Fruit fly (Drosophila melanogaster) whole organism, embryonic: ENCODE measurements around the gene CG5892.

Source experiments
- C15 ChIP-seq: fragments of 200-800 bp; sonication (Bioruptor generic); IDR thresholded peaks from 3 replicates; pipeline ENCODE4 v1.3.6; 2022; ENCODE audit warnings: missing biosample characterization, missing genetic modification characterization
- CG1024 ChIP-seq: fragments of 200-800 bp; sonication (Bioruptor generic); IDR thresholded peaks from 2 replicates; pipeline ENCODE4 v1.3.6; 2022; ENCODE audit warnings: missing biosample characterization, missing genetic modification characterization
- CG10565 ChIP-seq: fragments of 200-800 bp; sonication (Bioruptor generic); optimal IDR thresholded peaks from 3 replicates; lab custom pipeline; 2016; ENCODE audit warnings: missing biosample characterization, mild to moderate bottlenecking, missing genetic modification characterization
- CG11093 ChIP-seq: fragments of 200-800 bp; sonication (Bioruptor generic); IDR thresholded peaks from 3 replicates; pipeline ENCODE4 v1.3.6; 2022; ENCODE audit warnings: missing biosample characterization, missing genetic modification characterization
- CG1233 ChIP-seq: fragments of 200-800 bp; sonication (Bioruptor generic); optimal IDR thresholded peaks from 4 replicates; lab custom pipeline; 2018; ENCODE audit warnings: missing biosample characterization, mild to moderate bottlenecking, missing genetic modification characterization
- CG12391 ChIP-seq: fragments of 200-800 bp; sonication (Bioruptor generic); optimal IDR thresholded peaks from 3 replicates; lab custom pipeline; 2018; ENCODE audit warnings: missing biosample characterization, mild to moderate bottlenecking, missing genetic modification characterization, moderate library complexity
- CG13424 ChIP-seq: fragments of 200-800 bp; sonication (Bioruptor generic); optimal IDR thresholded peaks from 2 replicates; lab custom pipeline; 2019; ENCODE audit warnings: missing biosample characterization, mild to moderate bottlenecking, missing genetic modification characterization, moderate library complexity
- CG14667 ChIP-seq: fragments of 200-800 bp; sonication (Bioruptor generic); IDR thresholded peaks from 2 replicates; pipeline ENCODE4 v1.3.6; 2022; ENCODE audit warnings: missing biosample characterization, missing genetic modification characterization
- CG1792 ChIP-seq: fragments of 200-800 bp; sonication (Bioruptor generic); optimal IDR thresholded peaks from 2 replicates; lab custom pipeline; 2016; ENCODE audit warnings: missing biosample characterization, missing genetic modification characterization
- CG31224 ChIP-seq: fragments of 200-800 bp; sonication (Bioruptor generic); IDR thresholded peaks from 2 replicates; pipeline ENCODE4 v1.3.6; 2022; ENCODE audit warnings: missing biosample characterization, missing genetic modification characterization
- CG34376 ChIP-seq: fragments of 200-800 bp; sonication (Bioruptor generic); optimal IDR thresholded peaks from 2 replicates; lab custom pipeline; 2018; ENCODE audit warnings: missing biosample characterization, mild to moderate bottlenecking, missing genetic modification characterization
- CG6254 ChIP-seq: fragments of 200-800 bp; sonication (Bioruptor generic); optimal IDR thresholded peaks from 3 replicates; lab custom pipeline; 2017; ENCODE audit warnings: mild to moderate bottlenecking, missing biosample characterization, missing genetic modification reagents, missing genetic modification characterization
- CG6813 ChIP-seq: fragments of 200-800 bp; sonication (Bioruptor generic); optimal IDR thresholded peaks from 2 replicates; lab custom pipeline; 2017; ENCODE audit warnings: missing biosample characterization, missing genetic modification characterization, mild to moderate bottlenecking, moderate library complexity, missing genetic modification reagents
- CG7372 ChIP-seq: fragments of 200-800 bp; sonication (Bioruptor generic); IDR thresholded peaks from 2 replicates; pipeline ENCODE4 v1.3.6; 2022; ENCODE audit warnings: missing biosample characterization, missing genetic modification characterization
- CG9727 ChIP-seq: fragments of 200-800 bp; sonication (Bioruptor generic); optimal IDR thresholded peaks from 3 replicates; lab custom pipeline; 2017; ENCODE audit warnings: missing biosample characterization, mild to moderate bottlenecking, missing genetic modification characterization
- CHES-1-like ChIP-seq: fragments of 200-800 bp; sonication (Bioruptor generic); optimal IDR thresholded peaks from 2 replicates; lab custom pipeline; 2016; ENCODE audit warnings: missing biosample characterization, missing genetic modification characterization
- CTCF ChIP-seq: fragments of 200-800 bp; sonication (Bioruptor generic); optimal IDR thresholded peaks from 2 replicates; lab custom pipeline; 2017; ENCODE audit warnings: missing biosample characterization, mild to moderate bottlenecking, missing genetic modification characterization, moderate library complexity
- D19A ChIP-seq: fragments of 200-800 bp; optimal IDR thresholded peaks from 3 replicates; lab custom pipeline; 2019; ENCODE audit warnings: missing biosample characterization, mild to moderate bottlenecking, missing genetic modification characterization, moderate library complexity
- Dip3 ChIP-seq: fragments of 200-800 bp; sonication (Bioruptor generic); optimal IDR thresholded peaks from 3 replicates; lab custom pipeline; 2016; ENCODE audit warnings: missing biosample characterization, missing genetic modification characterization
- Dll ChIP-seq: fragments of 200-800 bp; sonication (Bioruptor generic); IDR thresholded peaks from 4 replicates; pipeline ENCODE4 v1.3.6; 2022; ENCODE audit warnings: missing biosample characterization, missing genetic modification characterization; ENCODE audit not compliant: partially characterized antibody
- Eip74EF ChIP-seq, 2 experiments: fragments of 200-800 bp in 1 of 2; fragments of >200 bp in 1 of 2; sonication (Bioruptor generic) in 1 of 2; optimal IDR thresholded peaks; 2 replicates each; lab custom pipeline; 2017 to 2019; ENCODE audit warnings: missing biosample characterization in 2 of 2, missing genetic modification characterization in 2 of 2, mild to moderate bottlenecking in 1 of 2, moderate library complexity in 1 of 2
- Hand ChIP-seq: fragments of 200-800 bp; sonication (Bioruptor generic); optimal IDR thresholded peaks from 2 replicates; lab custom pipeline; 2017; ENCODE audit warnings: mild to moderate bottlenecking, missing biosample characterization, missing genetic modification reagents, missing genetic modification characterization
- HmgZ ChIP-seq: fragments of 200-800 bp; sonication (Bioruptor generic); optimal IDR thresholded peaks from 2 replicates; lab custom pipeline; 2018; ENCODE audit warnings: missing biosample characterization, mild to moderate bottlenecking, missing genetic modification characterization
- Hr51 ChIP-seq, 2 experiments: fragments of 200-800 bp; sonication (Bioruptor generic); optimal IDR thresholded peaks; 2 replicates in 1 of 2; 3 replicates in 1 of 2; lab custom pipeline; 2016 to 2018; ENCODE audit warnings: missing biosample characterization in 2 of 2, missing genetic modification characterization in 2 of 2, mild to moderate bottlenecking in 1 of 2, moderate library complexity in 1 of 2
- Hsf ChIP-seq: fragments of 200-800 bp; sonication (Bioruptor generic); optimal IDR thresholded peaks from 3 replicates; lab custom pipeline; 2016; ENCODE audit warnings: missing biosample characterization, missing genetic modification characterization
- Kr ChIP-seq: fragments of 200-800 bp; sonication (Bioruptor generic); optimal IDR thresholded peaks from 2 replicates; lab custom pipeline; 2017; ENCODE audit warnings: missing biosample characterization, mild to moderate bottlenecking, missing genetic modification characterization
- MBD-R2 ChIP-seq: fragments of 200-800 bp; sonication (Bioruptor generic); IDR thresholded peaks from 2 replicates; pipeline ENCODE4 v1.3.6; 2022; ENCODE audit warnings: missing biosample characterization, missing genetic modification characterization
- Mad ChIP-seq: fragments of 200-800 bp; sonication (Bioruptor generic); optimal IDR thresholded peaks from 2 replicates; lab custom pipeline; 2016; ENCODE audit warnings: missing biosample characterization, missing genetic modification characterization
- Nf-YC ChIP-seq: fragments of 200-800 bp; optimal IDR thresholded peaks from 3 replicates; lab custom pipeline; 2019; ENCODE audit warnings: missing biosample characterization, mild to moderate bottlenecking, missing genetic modification characterization, moderate library complexity
- Poxn ChIP-seq: fragments of 200-800 bp; sonication (Bioruptor generic); IDR thresholded peaks from 2 replicates; pipeline ENCODE4 v1.3.6; 2022; ENCODE audit warnings: missing biosample characterization, missing genetic modification characterization
- Ptx1 ChIP-seq: fragments of 200-800 bp; sonication (Bioruptor generic); IDR thresholded peaks from 2 replicates; pipeline ENCODE4 v1.3.6; 2022; ENCODE audit warnings: missing biosample characterization, missing genetic modification characterization
- Side ChIP-seq: fragments of 200-800 bp; sonication (Bioruptor generic); optimal IDR thresholded peaks from 2 replicates; lab custom pipeline; 2016; ENCODE audit warnings: missing biosample characterization, missing genetic modification characterization
- Six4 ChIP-seq: fragments of 200-800 bp; sonication (Bioruptor generic); optimal IDR thresholded peaks from 2 replicates; lab custom pipeline; 2016; ENCODE audit warnings: missing biosample characterization, missing genetic modification characterization
- ab ChIP-seq: fragments of 200-800 bp; sonication (Bioruptor generic); optimal IDR thresholded peaks from 2 replicates; lab custom pipeline; 2016; ENCODE audit warnings: missing biosample characterization, missing genetic modification characterization
- crp ChIP-seq, 2 experiments: fragments of 200-800 bp; sonication (Bioruptor generic); optimal IDR thresholded peaks; 2 replicates in 1 of 2; 3 replicates in 1 of 2; lab custom pipeline; 2017; ENCODE audit warnings: missing biosample characterization in 2 of 2, missing genetic modification characterization in 2 of 2, mild to moderate bottlenecking in 1 of 2, moderate library complexity in 1 of 2
- dimm ChIP-seq: fragments of 200-800 bp; sonication (Bioruptor generic); IDR thresholded peaks from 2 replicates; pipeline ENCODE4 v1.3.6; 2022; ENCODE audit warnings: missing biosample characterization, missing genetic modification characterization
- gce ChIP-seq: fragments of 200-800 bp; sonication (Bioruptor generic); IDR thresholded peaks from 3 replicates; pipeline ENCODE4 v1.3.6; 2022; ENCODE audit warnings: missing biosample characterization, missing genetic modification characterization
- gcm ChIP-seq: fragments of 200-800 bp; sonication (Bioruptor generic); optimal IDR thresholded peaks from 2 replicates; lab custom pipeline; 2019; ENCODE audit warnings: missing biosample characterization, mild to moderate bottlenecking, missing genetic modification characterization, moderate library complexity
- gfzf ChIP-seq: fragments of 200-800 bp; sonication (Bioruptor generic); optimal IDR thresholded peaks from 2 replicates; lab custom pipeline; 2016; ENCODE audit warnings: missing biosample characterization, mild to moderate bottlenecking, missing genetic modification characterization, moderate library complexity
- grau ChIP-seq: fragments of 200-800 bp; optimal IDR thresholded peaks from 3 replicates; lab custom pipeline; 2019; ENCODE audit warnings: missing biosample characterization, mild to moderate bottlenecking, missing genetic modification characterization, moderate library complexity
- inv ChIP-seq: fragments of 200-800 bp; sonication (Bioruptor generic); IDR thresholded peaks from 2 replicates; pipeline ENCODE4 v1.3.6; 2022; ENCODE audit warnings: missing biosample characterization, missing genetic modification characterization; ENCODE audit not compliant: partially characterized antibody
- mam ChIP-seq: fragments of 200-800 bp; sonication (Bioruptor generic); optimal IDR thresholded peaks from 3 replicates; lab custom pipeline; 2016; ENCODE audit warnings: missing biosample characterization, missing genetic modification characterization
- mld ChIP-seq: fragments of 200-800 bp; sonication (Bioruptor generic); IDR thresholded peaks from 3 replicates; pipeline ENCODE4 v1.3.6; 2022; ENCODE audit warnings: missing biosample characterization, missing genetic modification characterization; ENCODE audit not compliant: partially characterized antibody
- nerfin-1 ChIP-seq: fragments of 200-800 bp; sonication (Bioruptor generic); optimal IDR thresholded peaks from 3 replicates; lab custom pipeline; 2019; ENCODE audit warnings: missing biosample characterization, mild to moderate bottlenecking, missing genetic modification characterization, moderate library complexity
- pfk ChIP-seq: fragments of 200-800 bp; sonication (Bioruptor generic); optimal IDR thresholded peaks from 2 replicates; lab custom pipeline; 2018; ENCODE audit warnings: missing biosample characterization, mild to moderate bottlenecking, missing genetic modification characterization, moderate library complexity
- salm ChIP-seq: fragments of 200-800 bp; sonication (Bioruptor generic); optimal IDR thresholded peaks from 2 replicates; lab custom pipeline; 2018; ENCODE audit warnings: missing biosample characterization, mild to moderate bottlenecking, missing genetic modification characterization
- sc ChIP-seq, 3 experiments: fragments of >200 bp in 2 of 3; fragments of 200-800 bp in 1 of 3; sonication (Bioruptor generic) in 1 of 3; optimal IDR thresholded peaks; 2 replicates in 2 of 3; 3 replicates in 1 of 3; lab custom pipeline; 2017; ENCODE audit warnings: mild to moderate bottlenecking in 1 of 3, missing biosample characterization in 1 of 3, missing genetic modification characterization in 1 of 3, missing genetic modification reagents in 1 of 3
- slou ChIP-seq: fragments of 200-800 bp; sonication (Bioruptor generic); optimal IDR thresholded peaks from 3 replicates; lab custom pipeline; 2016; ENCODE audit warnings: missing biosample characterization, missing genetic modification characterization
- so ChIP-seq: fragments of 200-800 bp; sonication (Bioruptor generic); IDR thresholded peaks from 3 replicates; pipeline ENCODE4 v1.3.6; 2022; ENCODE audit warnings: missing biosample characterization, missing genetic modification characterization
- unpg ChIP-seq: fragments of 200-800 bp; sonication (Bioruptor generic); optimal IDR thresholded peaks from 3 replicates; lab custom pipeline; 2018; ENCODE audit warnings: missing biosample characterization, mild to moderate bottlenecking, missing genetic modification characterization, moderate library complexity

The CG5892 gene

dm6 chr3R:21218733-21219165 is 23.7 kb upstream of the CG5892 start, which contains the start of the genes Smyd5 and Oga (continued):
- TF ChIP-seq Poxn (GFP tag; lab: Robert Waterston, UW) = no peak
- TF ChIP-seq Nf-YC (tag; lab: Kevin White, UChicago) = peak; percentile 32
- TF ChIP-seq CG6254 (GFP tag; lab: Kevin White, UChicago) = peak; percentile 100
- TF ChIP-seq Dip3 (GFP tag; lab: Kevin White, UChicago) = peak; percentile 86
- TF ChIP-seq ab (GFP tag; lab: Kevin White, UChicago) = no peak
- no peak for TF ChIP-seq D19A (tag; lab: Kevin White, UChicago)
- no peak for TF ChIP-seq CG11093
- TF ChIP-seq mld (GFP tag; lab: Robert Waterston, UW) = peak; percentile 97
- TF ChIP-seq Hr51 (GFP tag; optimal IDR thresholded peaks at IDR 0.05; lab: Kevin White, UChicago) = peak in 1 of 2 experiments; percentile 4
- TF ChIP-seq Ptx1 (GFP tag; lab: Robert Waterston, UW) = 0 out of 2 replicates have a peak, but pooled peaks have one; percentile 16
- TF ChIP-seq sc (optimal IDR thresholded peaks at IDR 0.05; lab: Kevin White, UChicago) = no peak
- TF ChIP-seq sc (GFP tag; optimal IDR thresholded peaks at IDR 0.05; lab: Kevin White, UChicago) = no peak
- peak; percentile 20 for TF ChIP-seq gcm (GFP tag; lab: Kevin White, UChicago)
- TF ChIP-seq Eip74EF (GFP tag; optimal IDR thresholded peaks at IDR 0.05; lab: Kevin White, UChicago) = no peak
- TF ChIP-seq CG7372 = no peak
- no peak for TF ChIP-seq slou
- TF ChIP-seq crp (GFP tag; optimal IDR thresholded peaks at IDR 0.05; lab: Kevin White, UChicago) = no peak
- no peak for TF ChIP-seq so (GFP tag; lab: Robert Waterston, UW)
- peak; percentile 23 for TF ChIP-seq CG34376
- TF ChIP-seq CG10565 = no peak
- peak; percentile 32 for TF ChIP-seq unpg
- TF ChIP-seq MBD-R2 (GFP tag; lab: Robert Waterston, UW) = peak; percentile 68
- no peak for TF ChIP-seq C15 (GFP tag; lab: Robert Waterston, UW)
- peak; percentile 29 for TF ChIP-seq Mad (GFP tag; lab: Kevin White, UChicago)
- TF ChIP-seq CG14667 (GFP tag; lab: Robert Waterston, UW) = no peak
- no peak for TF ChIP-seq CTCF (GFP tag; lab: Kevin White, UChicago)
- peak; percentile 63 for TF ChIP-seq gfzf (GFP tag; lab: Kevin White, UChicago)
- no peak for TF ChIP-seq CG1792 (GFP tag; lab: Kevin White, UChicago)
- no peak for TF ChIP-seq Kr (GFP tag; lab: Kevin White, UChicago)
- no peak for TF ChIP-seq CG31224 (GFP tag; lab: Robert Waterston, UW)
- TF ChIP-seq nerfin-1 (tag; lab: Kevin White, UChicago) = no peak
- peak; percentile 55 for TF ChIP-seq CHES-1-like
- peak; percentile 46 for TF ChIP-seq grau (tag; lab: Kevin White, UChicago)
- peak; percentile 26 for TF ChIP-seq CG1233 (GFP tag; lab: Kevin White, UChicago)
- TF ChIP-seq Dll (GFP tag; lab: Robert Waterston, UW) = peak; percentile 91
- TF ChIP-seq CG6813 (GFP tag; lab: Kevin White, UChicago) = no peak
- peak; percentile 48 for TF ChIP-seq CG12391 (tag; lab: Kevin White, UChicago)
- TF ChIP-seq Six4 = no peak
- TF ChIP-seq HmgZ = peak; percentile 66
- peak; percentile 57 for TF ChIP-seq Side (GFP tag; lab: Kevin White, UChicago)
- TF ChIP-seq Hand = no peak
- TF ChIP-seq Hsf (GFP tag; lab: Kevin White, UChicago) = peak; percentile 58
- TF ChIP-seq mam (GFP tag; lab: Kevin White, UChicago) = peak; percentile 58
- peak; percentile 4; the same call in 1 of the 2 replicates for TF ChIP-seq CG1024 (GFP tag; lab: Robert Waterston, UW)
- TF ChIP-seq inv = peak; percentile 90
- TF ChIP-seq pfk (GFP tag; lab: Kevin White, UChicago) = no peak
- no peak for TF ChIP-seq dimm (GFP tag; lab: Robert Waterston, UW)
- TF ChIP-seq salm (tag; lab: Kevin White, UChicago) = no peak
- TF ChIP-seq CG13424 (tag; lab: Kevin White, UChicago) = peak; percentile 49
- peak; percentile 12 for TF ChIP-seq CG9727
- no peak for TF ChIP-seq gce
